Worm (Caenorhabditis elegans): ENCODE results near the gene F35D2.1.

Gene F35D2.1

ce11 chrII:7598702-7599314 lies 23.1 kb downstream of the F35D2.1 start, which contains the start of gene pgam-5:
pgam-5 (minus strand) TSS chrII:7598752.
- no peak for TF ChIP-seq hmbx-1 (tag; optimal IDR thresholded peaks at IDR 0.05)
- TF ChIP-seq flt-1 (GFP tag; IDR thresholded peaks at IDR 0.05): no peak
- no peak for TF ChIP-seq B0310.2 (tag; optimal IDR thresholded peaks at IDR 0.05)

- no peak for TF ChIP-seq scrt-1 (GFP tag; IDR thresholded peaks at IDR 0.05)
- TF ChIP-seq tbx-11 (GFP tag; IDR thresholded peaks at IDR 0.05): no peak
- no peak for TF ChIP-seq hnd-1 (tag; optimal IDR thresholded peaks at IDR 0.05)
- no peak for TF ChIP-seq ets-7 (tag; optimal IDR thresholded peaks at IDR 0.05)
- TF ChIP-seq ceh-13 (GFP tag; optimal IDR thresholded peaks at IDR 0.05): no peak
- TF ChIP-seq sea-1 (GFP tag; conservative IDR thresholded peaks at IDR 0.05): no peak
- TF ChIP-seq ceh-36 (tag; optimal IDR thresholded peaks at IDR 0.05): no peak
- no peak for TF ChIP-seq hmbx-1 (tag; optimal IDR thresholded peaks at IDR 0.05)
- no peak for TF ChIP-seq tra-4 (tag; optimal IDR thresholded peaks at IDR 0.05)
- TF ChIP-seq hmg-4 (GFP tag; optimal IDR thresholded peaks at IDR 0.05): no peak
- no peak for TF ChIP-seq flt-1 (GFP tag; IDR thresholded peaks at IDR 0.05)
- TF ChIP-seq aly-1 (tag; optimal IDR thresholded peaks at IDR 0.05): no peak
- TF ChIP-seq ama-1 (optimal IDR thresholded peaks at IDR 0.05): no peak
These were observed 23.6 kb downstream of the F35D2.1 start, which contains the start of gene npp-21 for ce11 chrII:7599357-7599756. npp-21 (plus strand) TSS chrII:7599657.

- no peak for TF ChIP-seq tbx-37 (GFP tag; conservative IDR thresholded peaks at IDR 0.05)
- TF ChIP-seq F13C5.2 (tag; optimal IDR thresholded peaks at IDR 0.05): no peak
- no peak for TF ChIP-seq hmg-4 (GFP tag; optimal IDR thresholded peaks at IDR 0.05)
- TF ChIP-seq tra-4 (tag; optimal IDR thresholded peaks at IDR 0.05): no peak
- no peak for TF ChIP-seq hnd-1 (tag; optimal IDR thresholded peaks at IDR 0.05)
- TF ChIP-seq ceh-13 (GFP tag; optimal IDR thresholded peaks at IDR 0.05): no peak
- TF ChIP-seq ets-7 (tag; optimal IDR thresholded peaks at IDR 0.05): no peak
- no peak for TF ChIP-seq pes-1 (GFP tag; IDR thresholded peaks at IDR 0.05)
- no peak for TF ChIP-seq ceh-36 (tag; optimal IDR thresholded peaks at IDR 0.05)
- TF ChIP-seq tbx-11 (GFP tag; IDR thresholded peaks at IDR 0.05): no peak
- TF ChIP-seq flt-1 (GFP tag; IDR thresholded peaks at IDR 0.05): no peak
- no peak for TF ChIP-seq ama-1 (optimal IDR thresholded peaks at IDR 0.05)
- no peak for TF ChIP-seq aly-1 (tag; optimal IDR thresholded peaks at IDR 0.05)
- TF ChIP-seq scrt-1 (GFP tag; IDR thresholded peaks at IDR 0.05): no peak
- TF ChIP-seq hmbx-1 (tag; optimal IDR thresholded peaks at IDR 0.05): no peak
- no peak for TF ChIP-seq sea-1 (GFP tag; conservative IDR thresholded peaks at IDR 0.05)
- no peak for TF ChIP-seq B0310.2 (tag; optimal IDR thresholded peaks at IDR 0.05)
These were observed 29.6 kb downstream of the F35D2.1 start, which contains the start of gene osm-8 for ce11 chrII:7605306-7605705. osm-8 (minus strand) TSS chrII:7605406.

ce11 chrII:7607953-7608352 lies 32.2 kb downstream of the F35D2.1 start, which contains the start of gene lips-17:
lips-17 (plus strand) TSS chrII:7608253.
- TF ChIP-seq hnd-1 (tag; optimal IDR thresholded peaks at IDR 0.05): no peak
- TF ChIP-seq ets-7 (tag; optimal IDR thresholded peaks at IDR 0.05): no peak
- TF ChIP-seq F13C5.2 (tag; optimal IDR thresholded peaks at IDR 0.05): no peak
- no peak for TF ChIP-seq tbx-11 (GFP tag; IDR thresholded peaks at IDR 0.05)
- no peak for TF ChIP-seq sea-1 (GFP tag; conservative IDR thresholded peaks at IDR 0.05)
- TF ChIP-seq ceh-13 (GFP tag; optimal IDR thresholded peaks at IDR 0.05): no peak
- TF ChIP-seq tra-4 (tag; optimal IDR thresholded peaks at IDR 0.05): no peak
- TF ChIP-seq B0310.2 (tag; optimal IDR thresholded peaks at IDR 0.05): no peak
- no peak for TF ChIP-seq ama-1 (optimal IDR thresholded peaks at IDR 0.05)
- TF ChIP-seq pes-1 (GFP tag; IDR thresholded peaks at IDR 0.05): no peak
- TF ChIP-seq flt-1 (GFP tag; IDR thresholded peaks at IDR 0.05): no peak
- TF ChIP-seq scrt-1 (GFP tag; IDR thresholded peaks at IDR 0.05): no peak
- no peak for TF ChIP-seq tbx-37 (GFP tag; conservative IDR thresholded peaks at IDR 0.05)
- TF ChIP-seq ceh-36 (tag; optimal IDR thresholded peaks at IDR 0.05): no peak
- TF ChIP-seq hmg-4 (GFP tag; optimal IDR thresholded peaks at IDR 0.05): no peak
- no peak for TF ChIP-seq hmbx-1 (tag; optimal IDR thresholded peaks at IDR 0.05)
- no peak for TF ChIP-seq aly-1 (tag; optimal IDR thresholded peaks at IDR 0.05)

- no peak for TF ChIP-seq hnd-1 (tag; optimal IDR thresholded peaks at IDR 0.05)
- no peak for TF ChIP-seq ceh-13 (GFP tag; optimal IDR thresholded peaks at IDR 0.05)
- TF ChIP-seq flt-1 (GFP tag; IDR thresholded peaks at IDR 0.05): no peak
These were observed 37.6 kb downstream of the F35D2.1 start, which contains the start of the genes oig-4 and R07G3.7 for ce11 chrII:7613241-7613782. oig-4 (plus strand) TSS chrII:7613541. R07G3.7 (minus strand) TSS chrII:7613732.

- no peak for TF ChIP-seq aly-1 (tag; optimal IDR thresholded peaks at IDR 0.05)
- TF ChIP-seq tra-4 (tag; optimal IDR thresholded peaks at IDR 0.05): no peak
- TF ChIP-seq hmg-4 (GFP tag; optimal IDR thresholded peaks at IDR 0.05): peak; percentile 15
- no peak for TF ChIP-seq hnd-1 (tag; optimal IDR thresholded peaks at IDR 0.05)
- TF ChIP-seq flt-1 (GFP tag; IDR thresholded peaks at IDR 0.05): no peak
- no peak for TF ChIP-seq ets-7 (tag; optimal IDR thresholded peaks at IDR 0.05)
- TF ChIP-seq B0310.2 (tag; optimal IDR thresholded peaks at IDR 0.05): no peak
These were observed 38.6 kb downstream of the F35D2.1 start for ce11 chrII:7614334-7614733.

- TF ChIP-seq sea-1 (GFP tag; conservative IDR thresholded peaks at IDR 0.05) (no peak), hnd-1 (tag; optimal IDR thresholded peaks at IDR 0.05) (no peak), ama-1 (optimal IDR thresholded peaks at IDR 0.05) (no peak), tra-4 (tag; optimal IDR thresholded peaks at IDR 0.05) (no peak), tbx-37 (GFP tag; conservative IDR thresholded peaks at IDR 0.05) (no peak), scrt-1 (GFP tag; IDR thresholded peaks at IDR 0.05) (no peak)
These were observed 39.7 kb downstream of the F35D2.1 start for ce11 chrII:7615318-7615891.

Data from whole organism, early embryonic.